Fruit fly (Drosophila melanogaster) whole organism, embryonic: Measurements from ENCODE around the gene eIF3l.

Experiments
- Asciz ChIP-seq: fragments of 200-800 bp; sonication (Bioruptor generic); optimal IDR thresholded peaks from 2 replicates; lab custom pipeline; 2017; ENCODE audit warnings: missing biosample characterization, mild to moderate bottlenecking, missing genetic modification characterization, missing genetic modification reagents
- B-H1 ChIP-seq: fragments of 200-800 bp; sonication (Bioruptor generic); IDR thresholded peaks from 3 replicates; pipeline ENCODE4 v1.3.6; 2022; ENCODE audit warnings: missing biosample characterization, missing genetic modification characterization
- Blimp-1 ChIP-seq: fragments of 200-800 bp; sonication (Bioruptor generic); optimal IDR thresholded peaks from 3 replicates; lab custom pipeline; 2018; ENCODE audit warnings: missing biosample characterization, missing genetic modification characterization, mild to moderate bottlenecking, moderate library complexity, missing genetic modification reagents
- CG11247 ChIP-seq: fragments of 200-800 bp; sonication (Bioruptor generic); IDR thresholded peaks from 2 replicates; pipeline ENCODE4 v1.3.6; 2022; ENCODE audit warnings: missing biosample characterization, missing genetic modification characterization
- CG11398 ChIP-seq: fragments of 200-800 bp; sonication (Bioruptor generic); optimal IDR thresholded peaks from 2 replicates; lab custom pipeline; 2016; ENCODE audit warnings: missing biosample characterization, missing genetic modification characterization
- CG11560 ChIP-seq: fragments of 200-800 bp; sonication (Bioruptor generic); IDR thresholded peaks from 3 replicates; pipeline ENCODE4 v1.3.6; 2022; ENCODE audit warnings: missing biosample characterization, missing genetic modification characterization
- CG12104 ChIP-seq: fragments of 200-800 bp; sonication (Bioruptor generic); optimal IDR thresholded peaks from 3 replicates; lab custom pipeline; 2016; ENCODE audit warnings: missing biosample characterization, missing genetic modification characterization
- CG12236 ChIP-seq: fragments of 200-800 bp; sonication (Bioruptor generic); optimal IDR thresholded peaks from 2 replicates; lab custom pipeline; 2016; ENCODE audit warnings: missing biosample characterization, missing genetic modification characterization
- CG12659 ChIP-seq: fragments of 200-800 bp; sonication (Bioruptor generic); optimal IDR thresholded peaks from 3 replicates; lab custom pipeline; 2017; ENCODE audit warnings: mild to moderate bottlenecking, missing biosample characterization, missing genetic modification reagents, missing genetic modification characterization
- CG13624 ChIP-seq: fragments of 200-800 bp; sonication (Bioruptor generic); optimal IDR thresholded peaks from 2 replicates; lab custom pipeline; 2016; ENCODE audit warnings: missing biosample characterization, missing genetic modification characterization
- CG17186 ChIP-seq: fragments of 200-800 bp; sonication (Bioruptor generic); optimal IDR thresholded peaks from 3 replicates; lab custom pipeline; 2017; ENCODE audit warnings: missing biosample characterization, missing genetic modification reagents, missing genetic modification characterization
- CG1792 ChIP-seq: fragments of 200-800 bp; sonication (Bioruptor generic); optimal IDR thresholded peaks from 2 replicates; lab custom pipeline; 2016; ENCODE audit warnings: missing biosample characterization, missing genetic modification characterization
- CG18011 ChIP-seq: fragments of 200-800 bp; sonication (Bioruptor generic); optimal IDR thresholded peaks from 2 replicates; lab custom pipeline; 2017; ENCODE audit warnings: missing biosample characterization, missing genetic modification characterization, mild to moderate bottlenecking, moderate library complexity, missing genotype
- CG2129 ChIP-seq: fragments of 200-800 bp; sonication (Bioruptor generic); IDR thresholded peaks from 2 replicates; pipeline ENCODE4 v1.3.6; 2022; ENCODE audit warnings: missing biosample characterization, missing genetic modification characterization; ENCODE audit not compliant: partially characterized antibody
- CG2199 ChIP-seq: fragments of 200-800 bp; sonication (Bioruptor generic); IDR thresholded peaks from 3 replicates; pipeline ENCODE4 v1.3.6; 2022; ENCODE audit warnings: missing biosample characterization, missing genetic modification characterization
- CG31365 ChIP-seq: fragments of 200-800 bp; sonication (Bioruptor generic); optimal IDR thresholded peaks from 2 replicates; lab custom pipeline; 2018; ENCODE audit warnings: missing biosample characterization, mild to moderate bottlenecking, missing genetic modification characterization
- CG4424 ChIP-seq: fragments of 200-800 bp; sonication (Bioruptor generic); optimal IDR thresholded peaks from 3 replicates; lab custom pipeline; 2016; ENCODE audit warnings: missing biosample characterization, missing genetic modification characterization
- CG4820 ChIP-seq: fragments of 200-800 bp; sonication (Bioruptor generic); optimal IDR thresholded peaks from 3 replicates; lab custom pipeline; 2016; ENCODE audit warnings: missing biosample characterization, missing genetic modification characterization
- CG5953 ChIP-seq: fragments of 200-800 bp; sonication (Bioruptor generic); IDR thresholded peaks from 2 replicates; pipeline ENCODE4 v1.3.6; 2022; ENCODE audit warnings: missing biosample characterization, missing genetic modification characterization
- CG6272 ChIP-seq: fragments of 200-800 bp; sonication (Bioruptor generic); IDR thresholded peaks from 2 replicates; pipeline ENCODE4 v1.3.6; 2022; ENCODE audit warnings: missing biosample characterization, missing genetic modification characterization
- CG7786 ChIP-seq: fragments of 200-800 bp; sonication (Bioruptor generic); optimal IDR thresholded peaks from 2 replicates; lab custom pipeline; 2016; ENCODE audit warnings: missing biosample characterization, missing genetic modification characterization
- CG8478 ChIP-seq: fragments of >200 bp; optimal IDR thresholded peaks from 2 replicates; lab custom pipeline; 2018
- Chrac-16 ChIP-seq: fragments of 200-800 bp; sonication (Bioruptor generic); optimal IDR thresholded peaks from 3 replicates; lab custom pipeline; 2016; ENCODE audit warnings: missing biosample characterization, missing genetic modification characterization
- ERR ChIP-seq: fragments of 200-800 bp; sonication (Bioruptor generic); optimal IDR thresholded peaks from 2 replicates; lab custom pipeline; 2016; ENCODE audit warnings: missing biosample characterization, missing genetic modification characterization
- Elba2 ChIP-seq: fragments of 200-800 bp; sonication (Bioruptor generic); optimal IDR thresholded peaks from 3 replicates; lab custom pipeline; 2016; ENCODE audit warnings: missing biosample characterization, missing genetic modification characterization
- Hey ChIP-seq: fragments of 200-800 bp; sonication (Bioruptor generic); optimal IDR thresholded peaks from 3 replicates; lab custom pipeline; 2018; ENCODE audit warnings: missing biosample characterization, mild to moderate bottlenecking, missing genetic modification characterization
- Lpt ChIP-seq: fragments of >200 bp; optimal IDR thresholded peaks from 2 replicates; lab custom pipeline; 2018; ENCODE audit warnings: missing biosample characterization, missing genetic modification characterization
- Med ChIP-seq: fragments of 200-800 bp; sonication (Bioruptor generic); peaks from one replicate; lab custom pipeline; 2016; ENCODE audit warnings: missing biosample characterization, missing genetic modification characterization, mild to moderate bottlenecking, inconsistent platforms, moderate library complexity
- Nf-YA ChIP-seq: fragments of 200-800 bp; sonication (Bioruptor generic); IDR thresholded peaks from 2 replicates; pipeline ENCODE4 v1.3.6; 2022; ENCODE audit warnings: missing biosample characterization, missing genetic modification characterization
- Ravus ChIP-seq: fragments of 200-800 bp; sonication (Bioruptor generic); IDR thresholded peaks from 2 replicates; pipeline ENCODE4 v1.3.6; 2022; ENCODE audit warnings: missing biosample characterization, missing genetic modification characterization
- Sox102F ChIP-seq: fragments of 200-800 bp; sonication (Bioruptor generic); optimal IDR thresholded peaks from 2 replicates; lab custom pipeline; 2018; ENCODE audit warnings: missing biosample characterization, mild to moderate bottlenecking, missing genetic modification characterization, moderate library complexity
- Ssrp ChIP-seq: fragments of 200-800 bp; sonication (Bioruptor generic); optimal IDR thresholded peaks from 2 replicates; lab custom pipeline; 2018; ENCODE audit warnings: missing biosample characterization, mild to moderate bottlenecking, missing genetic modification characterization, moderate library complexity
- Tbp ChIP-seq: fragments of >200 bp; optimal IDR thresholded peaks from 2 replicates; lab custom pipeline; 2018; ENCODE audit warnings: missing biosample characterization, missing genetic modification characterization
- ara ChIP-seq: fragments of 200-800 bp; sonication (Bioruptor generic); IDR thresholded peaks from 2 replicates; pipeline ENCODE4 v1.3.6; 2022; ENCODE audit warnings: missing biosample characterization, missing genetic modification characterization
- ase ChIP-seq: fragments of 200-800 bp; sonication (Bioruptor generic); IDR thresholded peaks from 3 replicates; pipeline ENCODE4 v1.3.6; 2022; ENCODE audit warnings: missing biosample characterization, missing genetic modification characterization
- chif ChIP-seq, 2 experiments: fragments of 200-800 bp; sonication (Bioruptor generic); optimal IDR thresholded peaks; 3 replicates each; lab custom pipeline; 2016; ENCODE audit warnings: missing biosample characterization in 2 of 2, missing genetic modification characterization in 2 of 2
- corto ChIP-seq: fragments of 200-800 bp; sonication (Bioruptor generic); optimal IDR thresholded peaks from 2 replicates; lab custom pipeline; 2016; ENCODE audit warnings: missing biosample characterization, mild to moderate bottlenecking, missing genetic modification characterization, moderate library complexity
- dm ChIP-seq: fragments of 200-800 bp; sonication (Bioruptor generic); optimal IDR thresholded peaks from 3 replicates; lab custom pipeline; 2016; ENCODE audit warnings: missing biosample characterization, missing genetic modification characterization
- exex ChIP-seq: fragments of 200-800 bp; sonication (Bioruptor generic); optimal IDR thresholded peaks from 4 replicates; lab custom pipeline; 2018; ENCODE audit warnings: missing biosample characterization, mild to moderate bottlenecking, missing genetic modification characterization, moderate library complexity
- ftz-f1 ChIP-seq: fragments of 200-800 bp; sonication (Bioruptor generic); optimal IDR thresholded peaks from 2 replicates; lab custom pipeline; 2016; ENCODE audit warnings: missing biosample characterization, missing genetic modification characterization
- gt ChIP-seq: fragments of 200-800 bp; sonication (Bioruptor generic); IDR thresholded peaks from 2 replicates; pipeline ENCODE4 v1.3.6; 2022; ENCODE audit warnings: missing biosample characterization, missing genetic modification characterization
- inv ChIP-seq: fragments of 200-800 bp; sonication (Bioruptor generic); IDR thresholded peaks from 2 replicates; pipeline ENCODE4 v1.3.6; 2022; ENCODE audit warnings: missing biosample characterization, missing genetic modification characterization; ENCODE audit not compliant: partially characterized antibody
- lilli ChIP-seq: fragments of 200-800 bp; sonication (Bioruptor generic); optimal IDR thresholded peaks from 3 replicates; lab custom pipeline; 2016; ENCODE audit warnings: missing biosample characterization, missing genetic modification characterization
- nom ChIP-seq: fragments of 200-800 bp; sonication (Bioruptor generic); optimal IDR thresholded peaks from 2 replicates; lab custom pipeline; 2017; ENCODE audit warnings: missing biosample characterization, missing genetic modification characterization, mild to moderate bottlenecking, moderate library complexity, missing genetic modification reagents
- pb ChIP-seq: fragments of 200-800 bp; sonication (Bioruptor generic); optimal IDR thresholded peaks from 3 replicates; lab custom pipeline; 2016; ENCODE audit warnings: missing biosample characterization, missing genetic modification characterization
- pzg ChIP-seq: fragments of 200-800 bp; sonication (Bioruptor generic); optimal IDR thresholded peaks from 3 replicates; lab custom pipeline; 2018; ENCODE audit warnings: missing biosample characterization, mild to moderate bottlenecking, missing genetic modification characterization, moderate library complexity
- ranshi ChIP-seq: fragments of 200-800 bp; sonication (Bioruptor generic); IDR thresholded peaks from 2 replicates; pipeline ENCODE4 v1.3.6; 2022; ENCODE audit warnings: missing biosample characterization, missing genetic modification characterization
- sim ChIP-seq: fragments of 200-800 bp; sonication (Bioruptor generic); IDR thresholded peaks from 2 replicates; pipeline ENCODE4 v1.3.6; 2022; ENCODE audit warnings: missing biosample characterization, missing genetic modification characterization
- slou ChIP-seq: fragments of 200-800 bp; sonication (Bioruptor generic); optimal IDR thresholded peaks from 3 replicates; lab custom pipeline; 2016; ENCODE audit warnings: missing biosample characterization, missing genetic modification characterization
- twi ChIP-seq: fragments of 200-800 bp; optimal IDR thresholded peaks from 2 replicates; lab custom pipeline; 2019; ENCODE audit warnings: missing biosample characterization, mild to moderate bottlenecking, missing genetic modification characterization, moderate library complexity
- tx ChIP-seq: fragments of 200-800 bp; sonication (Bioruptor generic); optimal IDR thresholded peaks from 2 replicates; lab custom pipeline; 2016; ENCODE audit warnings: missing biosample characterization, missing genetic modification characterization
- z ChIP-seq: fragments of 200-800 bp; sonication (Bioruptor generic); IDR thresholded peaks from 3 replicates; pipeline ENCODE4 v1.3.6; 2022; ENCODE audit warnings: missing biosample characterization, missing genetic modification characterization
- zfh2 ChIP-seq: fragments of 200-800 bp; sonication (Bioruptor generic); optimal IDR thresholded peaks from 2 replicates; lab custom pipeline; 2016; ENCODE audit warnings: missing biosample characterization, missing genetic modification characterization

eIF3l gene

dm6 chr3L:12124138-12124583, 21.7 kb downstream of the eIF3l start (continued):
- TF ChIP-seq ase (GFP tag; lab: Robert Waterston, UW) (no peak), ftz-f1 (GFP tag; lab: Kevin White, UChicago) (peak; percentile 41), Med (GFP tag; lab: Kevin White, UChicago) (peak; percentile 84), Lpt (GFP tag; lab: Kevin White, UChicago) (no peak), nom (GFP tag; lab: Kevin White, UChicago) (peak; percentile 68), CG4820 (GFP tag; lab: Kevin White, UChicago) (no peak), Sox102F (no peak), Ssrp (tag; lab: Kevin White, UChicago) (no peak), Asciz (GFP tag; lab: Kevin White, UChicago) (no peak), B-H1 (no peak), CG2199 (peak; percentile 80; the same call in 2 of the 3 replicates), CG17186 (GFP tag; lab: Kevin White, UChicago) (peak; percentile 14), twi (tag; lab: Kevin White, UChicago) (peak; percentile 71), CG11560 (tag; lab: Robert Waterston, UW) (no peak), Blimp-1 (GFP tag; lab: Kevin White, UChicago) (no peak), CG5953 (GFP tag; lab: Robert Waterston, UW) (no peak), inv (GFP tag; lab: Robert Waterston, UW) (no peak), CG2129 (no peak), Ravus (GFP tag; lab: Robert Waterston, UW) (no peak), CG11247 (GFP tag; lab: Robert Waterston, UW) (no peak), CG12659 (peak; percentile 57), CG31365 (tag; lab: Kevin White, UChicago) (no peak), pzg (GFP tag; lab: Kevin White, UChicago) (peak; percentile 42), CG7786 (GFP tag; lab: Kevin White, UChicago) (no peak), ERR (GFP tag; lab: Kevin White, UChicago) (no peak), CG1792 (no peak), sim (GFP tag; lab: Robert Waterston, UW) (no peak), zfh2 (GFP tag; lab: Kevin White, UChicago) (no peak), CG12104 (no peak), Chrac-16 (GFP tag; lab: Kevin White, UChicago) (no peak), CG18011 (GFP tag; lab: Kevin White, UChicago) (no peak), CG13624 (GFP tag; lab: Kevin White, UChicago) (no peak), exex (tag; lab: Kevin White, UChicago) (peak; percentile 61), ranshi (GFP tag; lab: Robert Waterston, UW) (no peak), Elba2 (GFP tag; lab: Kevin White, UChicago) (peak; percentile 95), ara (GFP tag; lab: Robert Waterston, UW) (0 out of 2 replicates have a peak, but pooled peaks have one; percentile 23), CG11398 (GFP tag; lab: Kevin White, UChicago) (no peak), tx (GFP tag; lab: Kevin White, UChicago) (no peak), Nf-YA (no peak), lilli (GFP tag; lab: Kevin White, UChicago) (no peak), slou (no peak), CG8478 (lab: Kevin White, UChicago) (peak; percentile 91), pb (GFP tag; lab: Kevin White, UChicago) (no peak), gt (GFP tag; lab: Robert Waterston, UW) (no peak), z (GFP tag; lab: Robert Waterston, UW) (no peak), corto (no peak), CG12236 (GFP tag; lab: Kevin White, UChicago) (no peak), Tbp (GFP tag; lab: Kevin White, UChicago) (no peak), Hey (tag; lab: Kevin White, UChicago) (no peak), dm (GFP tag; lab: Kevin White, UChicago) (peak; percentile 35), CG6272 (GFP tag; lab: Robert Waterston, UW) (no peak), CG4424 (GFP tag; lab: Kevin White, UChicago) (no peak), chif (GFP tag; optimal IDR thresholded peaks at IDR 0.05; lab: Kevin White, UChicago) (no peak)
